Worm (Caenorhabditis elegans) whole organism, L4 larva: ENCODE data around the gene dmd-3.
A peak's percentile ranks its signal among the peaks of the same experiment; 100 is the strongest.

Experiments
- F37D6.2 ChIP-seq: sonication (generic microtip); optimal IDR thresholded peaks from 2 replicates; lab custom pipeline; 2016; ENCODE audit warnings: mild to moderate bottlenecking, missing genetic modification characterization, missing compliant biosample characterization
- F44E2.7 ChIP-seq: fragments of 200-800 bp; sonication (Bioruptor generic); IDR thresholded peaks from 2 replicates; pipeline ENCODE4 v2.1.2; 2022; ENCODE audit warnings: missing genetic modification characterization, missing compliant biosample characterization
- Y48G9A.11 ChIP-seq: fragments of 200-800 bp; sonication (Bioruptor generic); IDR thresholded peaks from 2 replicates; pipeline ENCODE4 v1.3.6; 2022; ENCODE audit warnings: missing genetic modification reagents, missing genetic modification characterization, missing compliant biosample characterization
- Y5F2A.4 ChIP-seq: fragments of 200-800 bp; sonication (Bioruptor generic); optimal IDR thresholded peaks from 2 replicates; lab custom pipeline; 2018; ENCODE audit warnings: mild to moderate bottlenecking, missing genetic modification characterization, missing compliant biosample characterization
- Y75B8A.6 ChIP-seq: fragments of 200-800 bp; sonication (Bioruptor generic); IDR thresholded peaks from 2 replicates; pipeline ENCODE4 v1.3.6; 2022; ENCODE audit warnings: missing genetic modification reagents, missing genetic modification characterization, missing compliant biosample characterization
- aha-1 ChIP-seq: fragments of 150-350 bp; peaks from one replicate; lab custom pipeline; 2014; ENCODE audit warnings: missing biosample characterization, missing genetic modification characterization
- attf-4 ChIP-seq: sonication (generic microtip); optimal IDR thresholded peaks from 3 replicates; lab custom pipeline; 2017; ENCODE audit warnings: missing biosample characterization, missing genetic modification characterization
- ceh-44 ChIP-seq: fragments of 200-800 bp; sonication (Bioruptor generic); IDR thresholded peaks from 2 replicates; pipeline ENCODE4 v1.3.6; 2022; ENCODE audit warnings: missing genetic modification reagents, missing genetic modification characterization, missing compliant biosample characterization
- ceh-62 ChIP-seq: sonication (generic microtip); optimal IDR thresholded peaks from 2 replicates; lab custom pipeline; 2017; ENCODE audit warnings: missing biosample characterization, missing genetic modification characterization
- ces-1 ChIP-seq: fragments of 150-350 bp; sonication (generic microtip); optimal IDR thresholded peaks from 4 replicates; lab custom pipeline; 2014; ENCODE audit warnings: missing biosample characterization, missing genetic modification reagents, missing genetic modification characterization
- daf-12 ChIP-seq: fragments of 150-350 bp; optimal IDR thresholded peaks from 2 replicates; lab custom pipeline; 2014; ENCODE audit warnings: missing biosample characterization, missing genetic modification reagents, missing genetic modification characterization
- daf-16 ChIP-seq, 3 experiments: sonication (generic microtip); optimal IDR thresholded peaks; 2 replicates each; lab custom pipeline; 2016 to 2017; ENCODE audit warnings: missing genetic modification characterization in 3 of 3, missing genetic modification reagents in 3 of 3, mild to moderate bottlenecking in 2 of 3, missing compliant biosample characterization in 2 of 3, missing biosample characterization in 1 of 3, moderate library complexity in 1 of 3
- daf-19 ChIP-seq: fragments of 200-800 bp; sonication (Bioruptor generic); conservative IDR thresholded peaks from 2 replicates; pipeline ENCODE4 v1.3.6; 2022; ENCODE audit warnings: missing genetic modification characterization, missing compliant biosample characterization
- dmd-8 ChIP-seq: fragments of 200-800 bp; sonication (Bioruptor generic); IDR thresholded peaks from 2 replicates; pipeline ENCODE4 v1.3.6; 2022; ENCODE audit warnings: missing genetic modification characterization, missing compliant biosample characterization
- dpl-1 ChIP-seq: fragments of 150-350 bp; optimal IDR thresholded peaks from 2 replicates; lab custom pipeline; 2014; ENCODE audit warnings: missing biosample characterization, missing genetic modification reagents, missing genetic modification characterization
- duxl-1 ChIP-seq: sonication (generic microtip); optimal IDR thresholded peaks from 2 replicates; lab custom pipeline; 2016; ENCODE audit warnings: mild to moderate bottlenecking, missing genetic modification characterization, moderate library complexity, missing compliant biosample characterization; ENCODE audit not compliant: poor library complexity
- dve-1 ChIP-seq: sonication (generic microtip); optimal IDR thresholded peaks from 2 replicates; lab custom pipeline; 2017; ENCODE audit warnings: antibody characterized with exemption, mild to moderate bottlenecking, missing genetic modification characterization, missing compliant biosample characterization; ENCODE audit not compliant: insufficient read depth
- egl-27 ChIP-seq: sonication (generic microtip); optimal IDR thresholded peaks from 3 replicates; lab custom pipeline; 2017; ENCODE audit warnings: missing biosample characterization, missing genetic modification reagents, missing genetic modification characterization
- egl-43 ChIP-seq: fragments of 200-800 bp; sonication (Bioruptor generic); IDR thresholded peaks from 2 replicates; pipeline ENCODE4 v1.3.6; 2022; ENCODE audit warnings: missing genetic modification reagents, missing genetic modification characterization, missing compliant biosample characterization
- gei-8 ChIP-seq: fragments of 200-800 bp; sonication (Bioruptor generic); optimal IDR thresholded peaks from 2 replicates; lab custom pipeline; 2018; ENCODE audit warnings: mild to moderate bottlenecking, missing genetic modification characterization, missing compliant biosample characterization
- hif-1 ChIP-seq, 2 experiments: sonication (generic microtip); optimal IDR thresholded peaks; 2 replicates each; lab custom pipeline; 2016 to 2017; ENCODE audit warnings: missing compliant biosample characterization in 2 of 2, missing genetic modification characterization in 2 of 2, missing genetic modification reagents in 2 of 2, missing genotype in 2 of 2, mild to moderate bottlenecking in 1 of 2
- jun-1 ChIP-seq: fragments of 150-350 bp; optimal IDR thresholded peaks from 2 replicates; lab custom pipeline; 2014; ENCODE audit warnings: missing biosample characterization, missing genetic modification reagents, missing genetic modification characterization
- lim-7 ChIP-seq: fragments of 200-800 bp; sonication (Bioruptor generic); IDR thresholded peaks from 2 replicates; pipeline ENCODE4 v1.3.6; 2022; ENCODE audit warnings: missing genetic modification characterization, missing compliant biosample characterization
- lin-1 ChIP-seq: fragments of 200-800 bp; sonication (Bioruptor generic); IDR thresholded peaks from 2 replicates; pipeline ENCODE4 v1.3.6; 2022; ENCODE audit warnings: missing genetic modification reagents, missing genetic modification characterization, missing compliant biosample characterization
- lin-15B ChIP-seq: fragments of 150-350 bp; sonication (generic microtip); optimal IDR thresholded peaks from 3 replicates; lab custom pipeline; 2014; ENCODE audit warnings: missing biosample characterization, missing genetic modification characterization
- lin-39 ChIP-seq: fragments of 150-350 bp; optimal IDR thresholded peaks from 2 replicates; lab custom pipeline; 2014; ENCODE audit warnings: missing biosample characterization, missing genetic modification reagents, missing genetic modification characterization
- mdl-1 ChIP-seq, 2 experiments: fragments of 150-350 bp in 1 of 2; sonication (generic microtip) in 1 of 2; optimal IDR thresholded peaks; 2 replicates each; lab custom pipeline; 2014 to 2017; ENCODE audit warnings: missing biosample characterization in 2 of 2, missing genetic modification characterization in 2 of 2
- mdt-29 ChIP-seq: fragments of 200-800 bp; sonication (Bioruptor generic); IDR thresholded peaks from 2 replicates; pipeline ENCODE4 v1.3.6; 2022; ENCODE audit warnings: missing genetic modification reagents, missing genetic modification characterization, missing compliant biosample characterization
- mep-1 ChIP-seq: fragments of 150-350 bp; sonication (generic microtip); optimal IDR thresholded peaks from 3 replicates; lab custom pipeline; 2014; ENCODE audit warnings: missing biosample characterization, missing genetic modification characterization
- mes-2 ChIP-seq: sonication (generic microtip); optimal IDR thresholded peaks from 2 replicates; lab custom pipeline; 2016; ENCODE audit warnings: missing genotype, mild to moderate bottlenecking, missing genetic modification characterization, missing compliant biosample characterization; ENCODE audit not compliant: poor library complexity, severe bottlenecking
- mxl-2 ChIP-seq: fragments of 200-800 bp; sonication (Bioruptor generic); conservative IDR thresholded peaks from 2 replicates; pipeline ENCODE4 v1.3.6; 2022; ENCODE audit warnings: missing genetic modification reagents, missing genetic modification characterization, missing compliant biosample characterization
- mxl-3 ChIP-seq: fragments of 200-800 bp; sonication (Bioruptor generic); optimal IDR thresholded peaks from 2 replicates; lab custom pipeline; 2018; ENCODE audit warnings: mild to moderate bottlenecking, missing genetic modification characterization, missing compliant biosample characterization
- nhr-11 ChIP-seq: fragments of 150-350 bp; optimal IDR thresholded peaks from 2 replicates; lab custom pipeline; 2014; ENCODE audit warnings: missing biosample characterization, missing genetic modification characterization
- nhr-28 ChIP-seq: fragments of 150-350 bp; optimal IDR thresholded peaks from 2 replicates; lab custom pipeline; 2014; ENCODE audit warnings: missing biosample characterization, missing genetic modification characterization
- nhr-42 ChIP-seq: fragments of 200-800 bp; sonication (Bioruptor generic); IDR thresholded peaks from 2 replicates; pipeline ENCODE4 v1.3.6; 2022; ENCODE audit warnings: missing genetic modification characterization, missing compliant biosample characterization
- nhr-48 ChIP-seq: sonication (generic microtip); optimal IDR thresholded peaks from 2 replicates; lab custom pipeline; 2016; ENCODE audit warnings: mild to moderate bottlenecking, missing genetic modification characterization, missing compliant biosample characterization
- nhr-6 ChIP-seq: fragments of 150-350 bp; optimal IDR thresholded peaks from 2 replicates; lab custom pipeline; 2014; ENCODE audit warnings: missing biosample characterization, missing genetic modification characterization
- nhr-76 ChIP-seq: fragments of 150-350 bp; optimal IDR thresholded peaks from 2 replicates; lab custom pipeline; 2014; ENCODE audit warnings: missing biosample characterization, missing genetic modification characterization
- nhr-77 ChIP-seq: fragments of 150-350 bp; optimal IDR thresholded peaks from 2 replicates; lab custom pipeline; 2014; ENCODE audit warnings: missing biosample characterization, missing genetic modification characterization
- pha-4 ChIP-seq, 2 experiments: fragments of 150-350 bp in 1 of 2; fragments of 200-800 bp in 1 of 2; sonication (Bioruptor generic) in 1 of 2; IDR thresholded peaks in 1 of 2; optimal IDR thresholded peaks in 1 of 2; 2 replicates each; pipeline versions ENCODE4 v1.3.6 to Lab custom; 2014 to 2022; ENCODE audit warnings: missing genetic modification characterization in 2 of 2, missing genetic modification reagents in 2 of 2, missing biosample characterization in 1 of 2, missing compliant biosample characterization in 1 of 2
- php-3 ChIP-seq: fragments of 200-800 bp; sonication (Bioruptor generic); IDR thresholded peaks from 2 replicates; pipeline ENCODE4 v1.3.6; 2022; ENCODE audit warnings: missing genetic modification reagents, missing genetic modification characterization, missing compliant biosample characterization
- pqm-1 ChIP-seq: sonication (generic microtip); optimal IDR thresholded peaks from 2 replicates; lab custom pipeline; 2017; ENCODE audit warnings: missing biosample characterization, missing genetic modification characterization
- set-16 ChIP-seq: fragments of 200-800 bp; sonication (Bioruptor generic); IDR thresholded peaks from 2 replicates; pipeline ENCODE4 v1.3.6; 2022; ENCODE audit warnings: missing genetic modification reagents, missing genetic modification characterization, missing compliant biosample characterization
- snpc-1.2 ChIP-seq: fragments of 200-800 bp; sonication (Bioruptor generic); IDR thresholded peaks from 2 replicates; pipeline ENCODE4 v1.3.6; 2022; ENCODE audit warnings: missing genetic modification reagents, missing genetic modification characterization, missing compliant biosample characterization
- snpc-4 ChIP-seq: fragments of 150-350 bp; optimal IDR thresholded peaks from 2 replicates; lab custom pipeline; 2014; ENCODE audit warnings: missing biosample characterization, missing genetic modification characterization
- spr-1 ChIP-seq: sonication (generic microtip); optimal IDR thresholded peaks from 2 replicates; lab custom pipeline; 2016; ENCODE audit warnings: mild to moderate bottlenecking, missing genetic modification characterization, missing compliant biosample characterization
- tra-1 ChIP-seq: fragments of 200-800 bp; sonication (Bioruptor generic); IDR thresholded peaks from 2 replicates; pipeline ENCODE4 v1.3.6; 2022; ENCODE audit warnings: missing genetic modification reagents, missing genetic modification characterization, missing compliant biosample characterization
- zip-11 ChIP-seq: fragments of 200-800 bp; sonication (Bioruptor generic); IDR thresholded peaks from 2 replicates; pipeline ENCODE4 v1.3.6; 2022; ENCODE audit warnings: missing genetic modification characterization, missing compliant biosample characterization

dmd-3 gene

ce11 chrV:19655151-19655550 lies at the start of gene dmd-3:
Gene dmd-3 (minus strand): TSS chrV:19655251.
- no peak for TF ChIP-seq mep-1
- TF ChIP-seq ceh-62 (tag; lab: Kevin White, UChicago), result no peak
- TF ChIP-seq aha-1 (tag; lab: Kevin White, UChicago), result peak; percentile 63

DNA sequence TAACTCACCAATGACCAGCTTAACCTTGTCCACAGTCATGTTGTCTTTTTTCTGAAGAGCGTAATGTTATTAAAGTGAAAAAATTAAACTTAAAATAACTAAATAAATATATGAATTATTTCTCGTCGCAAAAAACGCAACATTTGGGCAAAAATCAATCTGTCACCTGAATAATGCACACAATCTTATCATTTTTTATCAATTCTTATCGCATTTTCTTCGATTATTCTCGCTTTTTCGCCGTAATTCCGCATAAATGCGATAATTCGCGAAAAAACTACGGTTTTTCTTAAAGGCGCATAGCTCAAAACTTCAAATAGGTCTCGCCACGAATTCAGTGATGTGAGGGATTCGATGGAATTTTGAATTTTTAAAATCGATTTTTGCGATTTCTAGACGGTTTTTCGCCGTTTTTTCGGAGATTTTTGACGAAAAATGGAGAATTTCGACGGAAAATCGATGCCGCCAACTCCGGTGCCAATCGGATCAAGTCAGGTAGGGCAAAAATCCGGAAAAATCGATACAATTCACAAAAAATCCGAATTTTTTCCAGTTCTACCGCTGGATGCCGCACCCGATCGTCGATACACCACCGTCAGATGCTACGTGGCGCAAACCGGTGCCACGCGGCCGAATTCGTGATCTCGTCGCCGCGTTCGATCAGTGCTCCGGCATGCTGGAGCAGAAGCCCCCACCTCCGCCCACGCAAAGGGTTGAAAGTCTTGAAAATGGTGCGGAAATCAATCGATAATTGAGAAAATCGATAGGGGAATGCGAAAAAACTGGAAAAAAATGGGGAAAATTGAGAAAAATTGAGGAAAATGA lies 42.5 kb upstream of the dmd-3 start, which contains the start of the genes Y43F8C.13 and ani-3:
Gene Y43F8C.13, minus strand, starts transcription at position 51 of the 825 bp plus-strand sequence.
Gene ani-3, plus strand, starts transcription at position 385 of the 825 bp plus-strand sequence.
- TF ChIP-seq nhr-76, result no peak
- TF ChIP-seq egl-43, result no peak
- no peak for TF ChIP-seq lim-7 (GFP tag; lab: Robert Waterston, UW)
- TF ChIP-seq daf-12 (tag; lab: Kevin White, UChicago), result no peak
- no peak for TF ChIP-seq Y75B8A.6 (GFP tag; lab: Robert Waterston, UW)
- TF ChIP-seq tra-1 (GFP tag; lab: Robert Waterston, UW), result no peak
- no peak for TF ChIP-seq php-3
- no peak for TF ChIP-seq dpl-1 (GFP tag; lab: Kevin White, UChicago)
- no peak for TF ChIP-seq nhr-42 (GFP tag; lab: Robert Waterston, UW)
- no peak for TF ChIP-seq dmd-8 (GFP tag; lab: Robert Waterston, UW)
- TF ChIP-seq Y48G9A.11, result no peak
- no peak for TF ChIP-seq pha-4 (GFP tag; IDR thresholded peaks at IDR 0.05; lab: Robert Waterston, UW)
- no peak for TF ChIP-seq pha-4 (tag; optimal IDR thresholded peaks at IDR 0.05; lab: Kevin White, UChicago)
- TF ChIP-seq nhr-6 (tag; lab: Kevin White, UChicago), result no peak
- TF ChIP-seq ceh-44 (GFP tag; lab: Robert Waterston, UW), result no peak
- no peak for TF ChIP-seq lin-15B (tag; lab: Kevin White, UChicago)
- no peak for TF ChIP-seq hif-1 (tag; optimal IDR thresholded peaks at IDR 0.05; lab: Kevin White, UChicago)
- TF ChIP-seq spr-1 (tag; lab: Kevin White, UChicago), result no peak
- TF ChIP-seq nhr-77 (tag; lab: Kevin White, UChicago), result no peak
- no peak for TF ChIP-seq gei-8 (GFP tag; lab: Kevin White, UChicago)
- TF ChIP-seq duxl-1 (tag; lab: Kevin White, UChicago), result no peak
- no peak for TF ChIP-seq lin-39 (tag; lab: Kevin White, UChicago)
- no peak for TF ChIP-seq F37D6.2 (tag; lab: Kevin White, UChicago)
- no peak for TF ChIP-seq mdt-29 (GFP tag; lab: Robert Waterston, UW)
- no peak for TF ChIP-seq nhr-48
- peak; percentile 88 for TF ChIP-seq pqm-1 (tag; lab: Kevin White, UChicago)
- TF ChIP-seq aha-1 (tag; lab: Kevin White, UChicago), result peak; percentile 39
- TF ChIP-seq lin-1 (GFP tag; lab: Robert Waterston, UW), result no peak
- no peak for TF ChIP-seq mes-2 (tag; lab: Kevin White, UChicago)
- TF ChIP-seq Y5F2A.4 (GFP tag; lab: Kevin White, UChicago), result no peak
- TF ChIP-seq mxl-2 (GFP tag; lab: Robert Waterston, UW), result no peak
- no peak for TF ChIP-seq zip-11
- no peak for TF ChIP-seq ces-1
- no peak for TF ChIP-seq egl-27 (tag; lab: Kevin White, UChicago)
- TF ChIP-seq mdl-1 (tag; optimal IDR thresholded peaks at IDR 0.05; lab: Kevin White, UChicago), result no peak
- TF ChIP-seq F44E2.7, result no peak
- TF ChIP-seq snpc-4, result no peak
- TF ChIP-seq mxl-3 (GFP tag; lab: Kevin White, UChicago), result no peak
- TF ChIP-seq daf-19 (GFP tag; lab: Robert Waterston, UW), result no peak
- TF ChIP-seq jun-1 (tag; lab: Kevin White, UChicago), result no peak
- no peak for TF ChIP-seq attf-4 (tag; lab: Kevin White, UChicago)
- TF ChIP-seq nhr-11, result no peak
- peak; percentile 61 for TF ChIP-seq dve-1 (tag; lab: Kevin White, UChicago)
- peak; percentile 57 for TF ChIP-seq nhr-28 (tag; lab: Kevin White, UChicago)
- peak; percentile 75 for TF ChIP-seq set-16 (GFP tag; lab: Robert Waterston, UW)
- TF ChIP-seq snpc-1.2, result no peak
- TF ChIP-seq daf-16 (GFP tag; optimal IDR thresholded peaks at IDR 0.05; lab: Kevin White, UChicago), result no peak
- TF ChIP-seq daf-16 (tag; optimal IDR thresholded peaks at IDR 0.05; lab: Kevin White, UChicago), result peak; percentile 33
